Worm (Caenorhabditis elegans) whole organism, L3 larva: ENCODE results near the gene F25H9.7.

ENCODE experiments used
- R02D3.7 ChIP-seq: fragments of 150-350 bp; optimal IDR thresholded peaks from 2 replicates; lab custom pipeline; 2014; ENCODE audit warnings: missing biosample characterization, missing genetic modification characterization
- ZK546.5 ChIP-seq: sonication (generic microtip); optimal IDR thresholded peaks from 2 replicates; lab custom pipeline; 2017; ENCODE audit warnings: missing biosample characterization, missing genetic modification characterization
- aly-2 ChIP-seq: fragments of 150-350 bp; optimal IDR thresholded peaks from 2 replicates; lab custom pipeline; 2014; ENCODE audit warnings: missing biosample characterization, missing genetic modification characterization
- ama-1 ChIP-seq: fragments of 150-350 bp; optimal IDR thresholded peaks from 2 replicates; lab custom pipeline; 2018
- ceh-16 ChIP-seq: sonication (generic microtip); optimal IDR thresholded peaks from 2 replicates; lab custom pipeline; 2017; ENCODE audit warnings: missing biosample characterization, missing genetic modification characterization
- ceh-82 ChIP-seq: fragments of 150-350 bp; optimal IDR thresholded peaks from 2 replicates; lab custom pipeline; 2014; ENCODE audit warnings: missing biosample characterization, missing genetic modification characterization
- ceh-9 ChIP-seq: sonication (generic microtip); optimal IDR thresholded peaks from 2 replicates; lab custom pipeline; 2018; ENCODE audit warnings: missing biosample characterization, missing genetic modification characterization
- daf-12 ChIP-seq: fragments of 150-350 bp; optimal IDR thresholded peaks from 2 replicates; lab custom pipeline; 2014; ENCODE audit warnings: missing biosample characterization, missing genetic modification reagents, missing genetic modification characterization
- egl-5 ChIP-seq: fragments of 150-350 bp; optimal IDR thresholded peaks from 2 replicates; lab custom pipeline; 2017; ENCODE audit warnings: missing biosample characterization, missing genetic modification reagents, missing genetic modification characterization, inconsistent platforms
- elt-1 ChIP-seq: fragments of 150-350 bp; optimal IDR thresholded peaks from 2 replicates; lab custom pipeline; 2014; ENCODE audit warnings: missing biosample characterization, missing genetic modification characterization
- elt-2 ChIP-seq: sonication (generic microtip); optimal IDR thresholded peaks from 2 replicates; lab custom pipeline; 2016; ENCODE audit warnings: missing genetic modification reagents, mild to moderate bottlenecking, missing genetic modification characterization, missing compliant biosample characterization
- elt-3 ChIP-seq, 3 experiments: fragments of 150-350 bp in 1 of 3; sonication (generic microtip) in 2 of 3; optimal IDR thresholded peaks; 2 replicates in 2 of 3; 4 replicates in 1 of 3; lab custom pipeline; 2014 to 2017; ENCODE audit warnings: missing biosample characterization in 3 of 3, missing genetic modification characterization in 3 of 3
- eor-1 ChIP-seq, 2 experiments: fragments of 150-350 bp; optimal IDR thresholded peaks; 2 replicates each; lab custom pipeline; 2014 to 2018; ENCODE audit warnings: missing biosample characterization in 2 of 2, missing genetic modification characterization in 2 of 2
- fkh-10 ChIP-seq: sonication (generic microtip); optimal IDR thresholded peaks from 2 replicates; lab custom pipeline; 2017; ENCODE audit warnings: missing biosample characterization, missing genetic modification reagents, missing genetic modification characterization
- fkh-2 ChIP-seq: fragments of 150-350 bp; optimal IDR thresholded peaks from 2 replicates; lab custom pipeline; 2014; ENCODE audit warnings: missing biosample characterization, missing genetic modification reagents, missing genetic modification characterization
- fos-1 ChIP-seq: fragments of 150-350 bp; optimal IDR thresholded peaks from 2 replicates; lab custom pipeline; 2014; ENCODE audit warnings: missing biosample characterization, missing genetic modification characterization
- hmg-11 ChIP-seq: sonication (generic microtip); optimal IDR thresholded peaks from 2 replicates; lab custom pipeline; 2016; ENCODE audit warnings: missing genetic modification characterization, missing compliant biosample characterization
- jun-1 ChIP-seq: fragments of 150-350 bp; optimal IDR thresholded peaks from 2 replicates; lab custom pipeline; 2014; ENCODE audit warnings: missing biosample characterization, missing genetic modification reagents, missing genetic modification characterization
- lin-15B ChIP-seq: fragments of 150-350 bp; optimal IDR thresholded peaks from 2 replicates; lab custom pipeline; 2014; ENCODE audit warnings: missing biosample characterization, missing genetic modification characterization
- lin-39 ChIP-seq: fragments of 150-350 bp; optimal IDR thresholded peaks from 2 replicates; lab custom pipeline; 2018; ENCODE audit warnings: missing biosample characterization, missing genetic modification reagents, missing genetic modification characterization
- lsy-12 ChIP-seq: sonication (generic microtip); optimal IDR thresholded peaks from 2 replicates; lab custom pipeline; 2016; ENCODE audit warnings: mild to moderate bottlenecking, missing genetic modification characterization, missing compliant biosample characterization
- mml-1 ChIP-seq: fragments of 150-350 bp; sonication (generic microtip); optimal IDR thresholded peaks from 3 replicates; lab custom pipeline; 2014; ENCODE audit warnings: missing biosample characterization, missing genetic modification characterization
- nfya-1 ChIP-seq: sonication (generic microtip); optimal IDR thresholded peaks from 2 replicates; lab custom pipeline; 2017; ENCODE audit warnings: missing genetic modification characterization, mild to moderate bottlenecking, missing compliant biosample characterization, antibody characterized with exemption, moderate library complexity; ENCODE audit not compliant: insufficient read depth
- nhr-11 ChIP-seq: fragments of 150-350 bp; optimal IDR thresholded peaks from 2 replicates; lab custom pipeline; 2014; ENCODE audit warnings: missing biosample characterization, missing genetic modification characterization
- nhr-12 ChIP-seq: fragments of 150-350 bp; optimal IDR thresholded peaks from 2 replicates; lab custom pipeline; 2014; ENCODE audit warnings: missing biosample characterization, missing genetic modification characterization
- nhr-23 ChIP-seq: fragments of 150-350 bp; optimal IDR thresholded peaks from 2 replicates; lab custom pipeline; 2014; ENCODE audit warnings: missing biosample characterization, missing genetic modification reagents, missing genetic modification characterization
- nhr-237 ChIP-seq: fragments of 150-350 bp; optimal IDR thresholded peaks from 2 replicates; lab custom pipeline; 2014; ENCODE audit warnings: missing biosample characterization, missing genetic modification characterization
- nhr-28 ChIP-seq: fragments of 150-350 bp; optimal IDR thresholded peaks from 2 replicates; lab custom pipeline; 2014; ENCODE audit warnings: missing biosample characterization, missing genetic modification characterization
- nhr-43 ChIP-seq: sonication (generic microtip); optimal IDR thresholded peaks from 2 replicates; lab custom pipeline; 2016; ENCODE audit warnings: mild to moderate bottlenecking, missing genetic modification characterization, missing compliant biosample characterization; ENCODE audit not compliant: poor library complexity, severe bottlenecking
- nhr-67 ChIP-seq: fragments of 150-350 bp; optimal IDR thresholded peaks from 2 replicates; lab custom pipeline; 2014; ENCODE audit warnings: missing biosample characterization, missing genetic modification characterization
- nhr-76 ChIP-seq: fragments of 150-350 bp; sonication (generic microtip); optimal IDR thresholded peaks from 5 replicates; lab custom pipeline; 2014; ENCODE audit warnings: missing biosample characterization, missing genetic modification characterization
- nhr-77 ChIP-seq: fragments of 150-350 bp; optimal IDR thresholded peaks from 2 replicates; lab custom pipeline; 2014; ENCODE audit warnings: missing biosample characterization, missing genetic modification characterization
- pha-4 ChIP-seq: fragments of 150-350 bp; optimal IDR thresholded peaks from 2 replicates; lab custom pipeline; 2014; ENCODE audit warnings: missing biosample characterization, missing genetic modification reagents, missing genetic modification characterization
- pqm-1 ChIP-seq: fragments of 150-350 bp; optimal IDR thresholded peaks from 2 replicates; lab custom pipeline; 2017; ENCODE audit warnings: missing biosample characterization, missing genetic modification characterization, inconsistent platforms
- sea-2 ChIP-seq: fragments of 150-350 bp; sonication (generic microtip); optimal IDR thresholded peaks from 4 replicates; lab custom pipeline; 2014; ENCODE audit warnings: missing biosample characterization, missing genetic modification reagents, missing genetic modification characterization
- skn-1 ChIP-seq: fragments of 150-350 bp; optimal IDR thresholded peaks from 2 replicates; lab custom pipeline; 2014; ENCODE audit warnings: missing biosample characterization, missing genetic modification characterization
- snpc-4 ChIP-seq: fragments of 150-350 bp; optimal IDR thresholded peaks from 2 replicates; lab custom pipeline; 2014; ENCODE audit warnings: missing biosample characterization, missing genetic modification characterization
- zag-1 ChIP-seq: fragments of 150-350 bp; optimal IDR thresholded peaks from 2 replicates; lab custom pipeline; 2014; ENCODE audit warnings: missing biosample characterization, missing genetic modification characterization
- ztf-11 ChIP-seq: fragments of 150-350 bp; optimal IDR thresholded peaks from 2 replicates; lab custom pipeline; 2014; ENCODE audit warnings: missing biosample characterization, missing genetic modification characterization

Gene F25H9.7

ce11 chrV:13445229-13445949 lies 22.8 kb upstream of the F25H9.7 start, which contains the start of gene Y2H9A.4 (continued):
- TF ChIP-seq elt-1 (tag; lab: Kevin White, UChicago), result peak; percentile 72
- TF ChIP-seq snpc-4, result no peak
- no peak for TF ChIP-seq lsy-12
- no peak for TF ChIP-seq ceh-16 (tag; lab: Kevin White, UChicago)

DNA sequence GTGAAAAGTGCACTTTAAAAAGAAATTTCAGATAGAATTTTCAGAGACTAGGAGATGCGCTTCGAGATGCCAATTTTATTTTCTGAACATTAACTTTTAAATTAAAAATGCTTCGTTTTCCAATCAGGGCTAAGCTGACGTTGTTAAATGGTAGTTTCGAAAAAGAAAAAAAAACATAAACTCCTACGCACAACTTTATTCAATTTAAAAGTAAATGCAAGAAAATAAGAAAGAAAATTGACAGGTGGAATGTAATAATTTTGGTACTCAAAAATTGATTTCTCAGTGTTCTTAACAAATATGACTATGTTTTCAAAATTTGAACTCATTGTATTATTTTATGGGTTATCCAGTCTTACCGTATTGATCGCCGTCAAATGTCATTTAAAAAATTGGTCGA lies 14.8 kb upstream of the F25H9.7 start, which contains the start of gene lurp-2:
Gene lurp-2, plus strand, starts transcription at position 301 of the 400 bp plus-strand sequence.
- no peak for TF ChIP-seq nhr-23 (tag; lab: Kevin White, UChicago)
- TF ChIP-seq nfya-1, result no peak
- TF ChIP-seq nhr-67, result no peak
- TF ChIP-seq sea-2 (GFP tag; lab: Kevin White, UChicago), result no peak
- no peak for TF ChIP-seq lin-15B (tag; lab: Kevin White, UChicago)

DNA sequence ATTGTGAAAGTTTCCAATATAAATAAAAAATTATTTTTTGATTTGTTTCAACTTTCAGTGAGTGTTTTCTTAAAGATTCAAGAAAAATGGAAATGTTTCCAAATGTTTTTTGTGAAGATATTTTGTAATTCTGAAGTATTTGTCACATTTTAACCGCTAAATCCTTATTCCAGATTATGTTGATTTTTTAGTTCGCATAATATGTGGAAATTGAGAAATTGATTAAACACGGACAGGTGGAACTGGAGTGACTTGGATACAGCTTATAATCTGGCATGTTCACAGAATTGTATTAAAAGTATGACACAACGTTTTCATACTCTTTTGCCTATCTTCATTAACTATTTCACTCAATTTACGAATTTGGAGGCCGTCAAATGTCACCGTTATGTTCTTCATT lies 12.7 kb upstream of the F25H9.7 start, which contains the start of gene lurp-3:
Gene lurp-3, plus strand, starts transcription at position 301 of the 400 bp plus-strand sequence.
- TF ChIP-seq eor-1 (tag; optimal IDR thresholded peaks at IDR 0.05; lab: Kevin White, UChicago), result no peak

DNA sequence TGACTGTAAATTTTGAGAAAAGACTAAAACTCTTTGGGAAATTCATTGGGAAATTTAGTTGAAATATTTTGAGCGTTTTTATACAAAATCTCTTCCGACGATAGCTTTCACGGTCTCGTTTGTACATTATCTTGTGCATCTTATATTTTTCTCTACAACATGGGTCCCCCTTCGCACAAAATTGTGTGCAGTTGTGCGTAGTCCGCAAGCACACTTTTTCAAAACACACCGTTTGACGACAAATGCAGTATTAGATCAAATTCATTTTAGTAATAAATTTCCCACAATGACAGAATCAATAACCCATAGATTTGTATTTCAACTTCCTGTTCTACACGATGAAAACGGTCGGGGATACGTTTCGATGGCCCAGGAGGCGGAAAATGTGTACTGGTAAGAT lies 10.3 kb upstream of the F25H9.7 start, which contains the start of gene F25H9.2:
Gene F25H9.2, plus strand, starts transcription at position 226 of the 400 bp plus-strand sequence.
- TF ChIP-seq elt-2 (tag; lab: Kevin White, UChicago) (peak; percentile 5), hmg-11 (tag; lab: Kevin White, UChicago) (peak; percentile 39), nhr-43 (tag; lab: Kevin White, UChicago) (no peak), lin-15B (tag; lab: Kevin White, UChicago) (peak; percentile 20)

ce11 chrV:13459323-13459722 lies 8.9 kb upstream of the F25H9.7 start, which contains the start of gene bath-39:
Gene bath-39, plus strand, starts transcription at chrV:13459459.
- TF ChIP-seq snpc-4 (no peak), lin-15B (tag; lab: Kevin White, UChicago) (peak; percentile 12), pha-4 (tag; lab: Kevin White, UChicago) (peak; percentile 27), elt-2 (tag; lab: Kevin White, UChicago) (peak; percentile 1)

DNA sequence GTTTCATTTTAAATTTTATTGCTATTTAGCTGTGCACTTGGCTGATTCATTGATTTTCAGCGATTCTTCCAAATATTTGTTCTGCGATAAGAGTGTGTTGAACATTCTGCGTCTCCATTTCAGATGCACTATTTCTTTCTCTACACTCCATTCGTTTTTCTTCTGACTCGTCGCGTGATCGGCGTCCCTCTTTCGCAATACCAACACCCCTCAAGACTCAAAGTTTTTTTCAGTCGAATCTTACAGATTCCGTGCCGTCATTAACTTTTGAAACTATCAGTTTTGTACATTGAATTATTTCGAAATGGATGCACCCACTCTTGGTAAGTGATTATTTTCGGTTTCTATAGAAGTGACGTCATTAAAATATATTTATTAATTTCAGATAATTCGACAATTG lies 5.2 kb upstream of the F25H9.7 start, which contains the start of gene frm-10:
Gene frm-10, plus strand, starts transcription at position 234 of the 400 bp plus-strand sequence.
- TF ChIP-seq ceh-16 (tag; lab: Kevin White, UChicago) (no peak), fos-1 (no peak), elt-1 (tag; lab: Kevin White, UChicago) (no peak), lsy-12 (peak; percentile 9), aly-2 (tag; lab: Kevin White, UChicago) (no peak), nhr-67 (no peak), snpc-4 (peak; percentile 51), lin-15B (tag; lab: Kevin White, UChicago) (peak; percentile 53), nhr-28 (tag; lab: Kevin White, UChicago) (no peak), R02D3.7 (tag; lab: Kevin White, UChicago) (no peak), skn-1 (tag; lab: Kevin White, UChicago) (peak; percentile 28), elt-3 (tag; optimal IDR thresholded peaks at IDR 0.05; lab: Kevin White, UChicago) (no peak), elt-2 (tag; lab: Kevin White, UChicago) (peak; percentile 89), mml-1 (no peak), ceh-82 (tag; lab: Kevin White, UChicago) (no peak), fkh-10 (no peak), nhr-11 (tag; lab: Kevin White, UChicago) (peak; percentile 31), jun-1 (tag; lab: Kevin White, UChicago) (peak; percentile 28), nhr-12 (no peak), nfya-1 (peak; percentile 67), fkh-2 (tag; lab: Kevin White, UChicago) (no peak), ztf-11 (no peak), eor-1 (tag; optimal IDR thresholded peaks at IDR 0.05; lab: Kevin White, UChicago) (no peak), ama-1 (lab: Kevin White, UChicago) (no peak), hmg-11 (tag; lab: Kevin White, UChicago) (peak; percentile 90), ZK546.5 (tag; lab: Kevin White, UChicago) (no peak), nhr-77 (tag; lab: Kevin White, UChicago) (no peak), zag-1 (tag; lab: Kevin White, UChicago) (no peak), ceh-9 (tag; lab: Kevin White, UChicago) (no peak), sea-2 (GFP tag; lab: Kevin White, UChicago) (no peak), daf-12 (no peak), lin-39 (tag; lab: Kevin White, UChicago) (peak; percentile 45), egl-5 (tag; lab: Kevin White, UChicago) (no peak), nhr-237 (tag; lab: Kevin White, UChicago) (no peak), nhr-76 (tag; lab: Kevin White, UChicago) (no peak), pqm-1 (tag; lab: Kevin White, UChicago) (peak; percentile 100), nhr-23 (tag; lab: Kevin White, UChicago) (peak; percentile 53), nhr-43 (tag; lab: Kevin White, UChicago) (peak; percentile 12)
